Fruit fly (Drosophila melanogaster) whole organism, adult: ENCODE results near the gene Bmcp.
A peak's percentile ranks its signal among the peaks of the same experiment; 100 is the strongest.

Source experiments
- CG11617 ChIP-seq: fragments of 200-800 bp; sonication (Bioruptor generic); optimal IDR thresholded peaks from 2 replicates; lab custom pipeline; 2017; ENCODE audit warnings: mild to moderate bottlenecking, missing biosample characterization, missing genetic modification reagents, missing genetic modification characterization
- CG12768 ChIP-seq: fragments of 200-800 bp; sonication (Bioruptor generic); optimal IDR thresholded peaks from 2 replicates; lab custom pipeline; 2017; ENCODE audit warnings: missing biosample characterization, missing genetic modification characterization, mild to moderate bottlenecking, moderate library complexity, missing genetic modification reagents
- CG14711 ChIP-seq: fragments of 200-800 bp; sonication (Bioruptor generic); optimal IDR thresholded peaks from 2 replicates; lab custom pipeline; 2018; ENCODE audit warnings: missing biosample characterization, mild to moderate bottlenecking, missing genetic modification characterization, moderate library complexity
- CG1620 ChIP-seq: fragments of 200-800 bp; sonication (Bioruptor generic); optimal IDR thresholded peaks from 2 replicates; lab custom pipeline; 2016; ENCODE audit warnings: missing biosample characterization, missing genetic modification characterization
- CG33017 ChIP-seq: fragments of 200-800 bp; sonication (Bioruptor generic); optimal IDR thresholded peaks from 2 replicates; lab custom pipeline; 2018; ENCODE audit warnings: missing biosample characterization, mild to moderate bottlenecking, missing genetic modification characterization, moderate library complexity
- CG5204 ChIP-seq: fragments of 200-800 bp; sonication (Bioruptor generic); optimal IDR thresholded peaks from 2 replicates; lab custom pipeline; 2016; ENCODE audit warnings: missing biosample characterization, missing genetic modification characterization
- CG7045 ChIP-seq: fragments of 200-800 bp; sonication (Bioruptor generic); optimal IDR thresholded peaks from 2 replicates; lab custom pipeline; 2017; ENCODE audit warnings: missing biosample characterization, mild to moderate bottlenecking, missing genetic modification characterization
- CG7101 ChIP-seq: fragments of 200-800 bp; sonication (Bioruptor generic); optimal IDR thresholded peaks from 2 replicates; lab custom pipeline; 2018; ENCODE audit warnings: missing biosample characterization, mild to moderate bottlenecking, missing genetic modification characterization, moderate library complexity
- Clk ChIP-seq: fragments of 200-800 bp; sonication (Bioruptor generic); optimal IDR thresholded peaks from 2 replicates; lab custom pipeline; 2017; ENCODE audit warnings: missing biosample characterization, missing genetic modification characterization
- Crg-1 ChIP-seq: fragments of 200-800 bp; sonication (Bioruptor generic); optimal IDR thresholded peaks from 2 replicates; lab custom pipeline; 2016; ENCODE audit warnings: missing biosample characterization, missing genetic modification characterization
- Hr96 ChIP-seq: fragments of 200-800 bp; sonication (Bioruptor generic); optimal IDR thresholded peaks from 2 replicates; lab custom pipeline; 2016; ENCODE audit warnings: missing biosample characterization, missing genetic modification characterization
- Mnt ChIP-seq: fragments of 200-800 bp; sonication (Bioruptor generic); optimal IDR thresholded peaks from 2 replicates; lab custom pipeline; 2016; ENCODE audit warnings: missing biosample characterization, mild to moderate bottlenecking, missing genetic modification characterization
- bab1 ChIP-seq: fragments of 200-800 bp; sonication (Bioruptor generic); optimal IDR thresholded peaks from 3 replicates; lab custom pipeline; 2019; ENCODE audit warnings: missing biosample characterization, mild to moderate bottlenecking, missing genetic modification characterization, moderate library complexity
- cic ChIP-seq: fragments of 200-800 bp; sonication (Bioruptor generic); optimal IDR thresholded peaks from 2 replicates; lab custom pipeline; 2017; ENCODE audit warnings: missing biosample characterization, mild to moderate bottlenecking, missing genetic modification characterization, moderate library complexity
- cnc ChIP-seq, 2 experiments: fragments of >200 bp; optimal IDR thresholded peaks; 2 replicates each; lab custom pipeline; 2017
- kay ChIP-seq: fragments of 200-800 bp; sonication (Bioruptor generic); peaks from one replicate; lab custom pipeline; 2016; ENCODE audit warnings: missing biosample characterization, missing genetic modification characterization, borderline replicate concordance
- ovo ChIP-seq: fragments of 200-800 bp; sonication (Bioruptor generic); optimal IDR thresholded peaks from 2 replicates; lab custom pipeline; 2016; ENCODE audit warnings: missing biosample characterization, missing genetic modification characterization
- pad ChIP-seq: fragments of 200-800 bp; sonication (Bioruptor generic); optimal IDR thresholded peaks from 3 replicates; lab custom pipeline; 2017; ENCODE audit warnings: missing biosample characterization, missing genetic modification characterization, mild to moderate bottlenecking, moderate library complexity, missing genetic modification reagents
- tj ChIP-seq: fragments of 200-800 bp; sonication (Bioruptor generic); optimal IDR thresholded peaks from 3 replicates; lab custom pipeline; 2017; ENCODE audit warnings: missing biosample characterization, mild to moderate bottlenecking, missing genetic modification characterization, moderate library complexity
- toe ChIP-seq: fragments of 200-800 bp; sonication (Bioruptor generic); optimal IDR thresholded peaks from 2 replicates; lab custom pipeline; 2016; ENCODE audit warnings: missing biosample characterization, missing genetic modification characterization

Bmcp gene

DNA sequence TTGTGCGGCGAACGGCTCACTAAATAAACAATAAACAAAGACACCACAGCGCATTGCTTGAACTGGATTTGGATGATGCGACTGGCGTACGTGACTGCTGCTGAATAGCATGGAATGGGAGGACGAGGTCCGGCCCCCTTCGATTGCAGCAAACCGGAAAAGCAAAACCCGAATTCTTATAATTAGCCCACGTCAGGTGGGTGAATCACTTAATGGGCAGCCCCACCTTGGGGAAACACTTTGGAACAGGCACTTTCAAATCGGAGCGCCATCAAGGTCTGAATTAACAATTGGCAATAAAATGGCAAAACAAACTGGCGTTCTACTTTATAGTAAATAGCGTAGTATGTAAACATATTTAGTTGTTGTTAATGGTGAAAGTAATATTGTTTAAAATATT lies 24.9 kb upstream of the Bmcp start:
- TF ChIP-seq bab1 (no peak), kay (GFP tag; lab: Kevin White, UChicago) (peak; percentile 18)

DNA sequence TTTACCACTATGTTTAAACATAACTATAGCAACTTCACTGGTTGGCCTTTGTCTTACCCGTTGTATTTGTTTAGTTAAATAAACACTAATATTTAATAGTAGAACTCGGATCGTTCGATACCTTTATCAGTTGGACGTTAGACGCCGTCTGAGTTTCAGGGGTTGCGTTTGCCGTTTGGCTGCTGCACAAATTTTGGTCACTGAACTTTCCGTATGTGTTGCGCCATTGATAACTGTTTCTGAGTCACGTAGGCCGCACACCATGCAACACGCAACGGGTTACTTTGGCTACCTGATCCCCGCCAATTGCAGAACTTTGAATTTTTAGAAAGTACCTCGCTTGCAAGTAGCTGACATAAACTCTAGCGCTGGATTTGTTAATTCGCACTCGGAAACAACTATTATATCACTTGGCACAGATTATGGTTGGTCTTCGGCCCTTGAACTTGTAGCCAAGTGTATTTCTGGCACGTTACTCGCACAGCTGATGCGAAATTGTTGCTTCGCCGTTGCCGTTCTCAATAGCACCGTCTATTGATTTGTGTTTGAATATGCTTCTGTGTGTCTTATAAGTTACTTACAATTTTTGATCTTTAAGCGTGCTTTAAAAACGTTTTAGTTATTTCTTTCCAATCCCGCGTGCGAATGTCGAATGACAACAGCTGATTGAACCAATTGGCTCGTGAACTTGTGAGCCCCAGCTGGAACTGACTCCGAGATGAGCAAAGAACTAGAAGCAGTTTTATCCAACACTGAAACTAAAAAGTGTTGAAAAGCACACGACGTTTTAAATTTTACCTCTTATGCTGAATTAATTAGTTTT lies 24.2 kb upstream of the Bmcp start, which contains the start of gene Dph1:
Dph1 (minus strand) TSS at position 670 of the 823 bp plus-strand sequence.
- no peak for TF ChIP-seq CG5204 (GFP tag; lab: Kevin White, UChicago)
- peak; percentile 8 for TF ChIP-seq ovo (GFP tag; lab: Kevin White, UChicago)
- peak; percentile 54 for TF ChIP-seq CG12768
- peak; percentile 57 for TF ChIP-seq kay (GFP tag; lab: Kevin White, UChicago)
- TF ChIP-seq cnc (optimal IDR thresholded peaks at IDR 0.05; lab: Kevin White, UChicago), result no peak
- peak; percentile 63 for TF ChIP-seq CG7101 (tag; lab: Kevin White, UChicago)
- TF ChIP-seq CG7045 (GFP tag; lab: Kevin White, UChicago), result peak; percentile 79
- TF ChIP-seq CG14711 (tag; lab: Kevin White, UChicago), result peak; percentile 40
- TF ChIP-seq Mnt (GFP tag; lab: Kevin White, UChicago), result peak; percentile 95
- TF ChIP-seq Hr96, result peak; percentile 71
- TF ChIP-seq tj (GFP tag; lab: Kevin White, UChicago), result peak; percentile 53
- TF ChIP-seq toe (GFP tag; lab: Kevin White, UChicago), result no peak
- peak; percentile 70 for TF ChIP-seq cic (GFP tag; lab: Kevin White, UChicago)
- TF ChIP-seq bab1, result peak; percentile 79
- TF ChIP-seq Crg-1 (GFP tag; lab: Kevin White, UChicago), result peak; percentile 88
- TF ChIP-seq Clk (GFP tag; lab: Kevin White, UChicago), result peak; percentile 44
- TF ChIP-seq pad (GFP tag; lab: Kevin White, UChicago), result peak; percentile 62
- peak; percentile 76 for TF ChIP-seq CG11617 (GFP tag; lab: Kevin White, UChicago)
- TF ChIP-seq CG1620, result peak; percentile 64
- TF ChIP-seq CG33017 (tag; lab: Kevin White, UChicago), result peak; percentile 11

DNA sequence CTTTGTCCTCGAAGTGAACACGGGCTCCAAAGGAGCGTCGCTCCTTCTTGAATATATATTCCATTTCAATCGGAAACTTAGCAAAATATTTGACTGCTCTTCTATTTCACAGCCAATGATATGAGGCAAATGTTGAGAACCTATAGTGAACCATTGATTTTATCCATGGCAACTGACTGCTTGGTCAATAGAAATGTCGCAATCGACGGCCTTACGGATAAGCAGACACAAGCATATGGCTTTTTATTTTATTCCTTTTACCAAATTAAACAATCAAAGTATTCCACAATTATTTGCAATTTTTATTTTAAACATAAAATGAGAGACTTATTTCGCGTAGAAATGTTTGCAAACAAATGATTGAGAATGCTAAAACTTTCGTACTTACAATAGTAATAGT lies 21.6 kb upstream of the Bmcp start, which contains the start of gene Dnai2:
Dnai2 (minus strand) TSS at position 101 of the 400 bp plus-strand sequence.
- no peak for TF ChIP-seq CG5204 (GFP tag; lab: Kevin White, UChicago)
- no peak for TF ChIP-seq CG14711 (tag; lab: Kevin White, UChicago)
- TF ChIP-seq toe (GFP tag; lab: Kevin White, UChicago), result no peak
- no peak for TF ChIP-seq kay (GFP tag; lab: Kevin White, UChicago)
- TF ChIP-seq bab1, result no peak
- TF ChIP-seq ovo (GFP tag; lab: Kevin White, UChicago), result no peak
- TF ChIP-seq pad (GFP tag; lab: Kevin White, UChicago), result no peak
- no peak for TF ChIP-seq Mnt (GFP tag; lab: Kevin White, UChicago)
- no peak for TF ChIP-seq CG11617 (GFP tag; lab: Kevin White, UChicago)
- TF ChIP-seq CG7101 (tag; lab: Kevin White, UChicago), result no peak
- TF ChIP-seq CG7045 (GFP tag; lab: Kevin White, UChicago), result no peak
- no peak for TF ChIP-seq cnc (optimal IDR thresholded peaks at IDR 0.05; lab: Kevin White, UChicago)
- TF ChIP-seq CG1620, result no peak

DNA sequence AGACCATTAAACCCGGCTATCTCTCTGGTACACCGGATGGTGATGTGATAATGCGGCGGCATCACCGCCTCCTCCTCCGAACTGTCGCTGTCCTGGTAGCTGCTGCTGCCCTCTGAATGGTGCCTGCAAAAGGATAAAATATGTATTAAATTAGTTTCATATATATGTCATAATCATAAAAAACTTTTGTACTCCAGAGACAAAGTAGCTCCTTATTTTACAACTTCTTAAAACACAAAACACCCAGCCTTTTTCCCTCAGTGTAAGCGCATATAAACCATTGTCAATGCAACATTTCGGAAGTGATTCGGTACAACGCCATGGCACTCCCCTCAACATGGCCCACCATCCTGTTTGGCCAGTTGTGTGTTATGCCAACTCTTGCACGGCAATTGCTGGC lies 19.1 kb upstream of the Bmcp start:
- TF ChIP-seq CG7045 (GFP tag; lab: Kevin White, UChicago), result no peak
- no peak for TF ChIP-seq CG14711 (tag; lab: Kevin White, UChicago)
- TF ChIP-seq pad (GFP tag; lab: Kevin White, UChicago), result no peak
- no peak for TF ChIP-seq kay (GFP tag; lab: Kevin White, UChicago)
- no peak for TF ChIP-seq CG1620
- TF ChIP-seq CG11617 (GFP tag; lab: Kevin White, UChicago), result no peak

DNA sequence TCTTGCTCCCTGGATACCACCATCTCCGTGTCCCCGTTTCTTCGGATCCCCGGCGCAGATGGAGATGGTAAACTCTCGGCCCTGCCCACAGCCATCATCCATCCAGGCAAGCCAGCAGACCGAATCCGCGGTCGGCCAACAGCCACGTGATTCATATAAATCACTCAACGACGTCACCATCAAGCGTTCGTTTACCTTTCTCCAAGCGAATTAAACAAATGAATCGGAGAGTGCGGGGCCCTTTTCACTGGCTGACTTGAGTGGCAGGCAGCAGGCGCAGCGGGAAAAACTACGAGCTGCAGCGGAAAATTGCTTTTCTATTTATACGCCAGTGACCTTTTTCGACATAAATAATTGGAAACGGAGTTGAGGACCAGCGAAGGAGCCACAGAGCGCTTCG lies 17.2 kb upstream of the Bmcp start:
- TF ChIP-seq Hr96, result no peak
- TF ChIP-seq CG7101 (tag; lab: Kevin White, UChicago), result no peak
- TF ChIP-seq tj (GFP tag; lab: Kevin White, UChicago), result no peak
- TF ChIP-seq CG33017 (tag; lab: Kevin White, UChicago), result no peak
- no peak for TF ChIP-seq kay (GFP tag; lab: Kevin White, UChicago)
- TF ChIP-seq CG12768, result no peak
- no peak for TF ChIP-seq bab1
- no peak for TF ChIP-seq Crg-1 (GFP tag; lab: Kevin White, UChicago)
- TF ChIP-seq cic (GFP tag; lab: Kevin White, UChicago), result no peak
- no peak for TF ChIP-seq CG1620

DNA sequence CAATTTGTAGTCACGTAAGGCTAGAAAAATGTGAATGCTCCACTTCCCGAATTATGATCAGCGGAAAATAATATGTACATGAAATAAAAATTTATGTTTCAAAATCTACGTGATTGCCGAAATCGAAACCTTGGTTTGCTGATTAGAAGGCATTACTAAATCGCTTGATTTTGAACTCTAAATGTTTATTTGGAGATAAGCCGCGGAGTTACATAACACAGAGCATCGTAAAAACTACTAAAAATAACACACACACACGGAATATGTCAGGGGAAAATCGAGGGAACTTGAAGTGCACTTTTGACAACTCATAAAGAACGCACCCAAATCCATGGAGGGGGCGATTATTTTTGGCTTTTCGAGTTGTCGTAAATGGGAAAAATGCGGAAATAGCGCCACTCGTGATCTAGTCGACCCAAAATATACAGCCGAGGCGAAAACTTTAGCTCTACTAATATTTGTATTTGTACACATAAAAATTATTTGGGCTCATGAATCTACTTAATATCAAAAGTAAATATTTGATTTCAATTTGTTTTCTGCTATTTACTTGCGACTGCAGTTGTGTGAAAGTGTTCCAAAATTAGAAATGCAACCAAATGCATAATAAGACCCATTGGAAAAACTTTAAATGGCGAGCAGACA lies 15.7 kb upstream of the Bmcp start:
- no peak for TF ChIP-seq Hr96
- TF ChIP-seq CG5204 (GFP tag; lab: Kevin White, UChicago), result no peak
- no peak for TF ChIP-seq bab1
- no peak for TF ChIP-seq Crg-1 (GFP tag; lab: Kevin White, UChicago)
- TF ChIP-seq Clk (GFP tag; lab: Kevin White, UChicago), result no peak
- no peak for TF ChIP-seq kay (GFP tag; lab: Kevin White, UChicago)
- TF ChIP-seq cic (GFP tag; lab: Kevin White, UChicago), result no peak
- TF ChIP-seq CG7101 (tag; lab: Kevin White, UChicago), result no peak
- TF ChIP-seq ovo (GFP tag; lab: Kevin White, UChicago), result no peak
- TF ChIP-seq pad (GFP tag; lab: Kevin White, UChicago), result no peak
- no peak for TF ChIP-seq CG33017 (tag; lab: Kevin White, UChicago)
- no peak for TF ChIP-seq CG11617 (GFP tag; lab: Kevin White, UChicago)
